Worm (Caenorhabditis elegans) whole organism, L3 larva: Measurements from ENCODE around the gene algn-1.

ENCODE experiments used
- R02D3.7 ChIP-seq: fragments of 150-350 bp; optimal IDR thresholded peaks from 2 replicates; lab custom pipeline; 2014; ENCODE audit warnings: missing biosample characterization, missing genetic modification characterization
- ZK546.5 ChIP-seq: sonication (generic microtip); optimal IDR thresholded peaks from 2 replicates; lab custom pipeline; 2017; ENCODE audit warnings: missing biosample characterization, missing genetic modification characterization
- aly-2 ChIP-seq: fragments of 150-350 bp; optimal IDR thresholded peaks from 2 replicates; lab custom pipeline; 2014; ENCODE audit warnings: missing biosample characterization, missing genetic modification characterization
- ama-1 ChIP-seq: fragments of 150-350 bp; optimal IDR thresholded peaks from 2 replicates; lab custom pipeline; 2018
- ceh-16 ChIP-seq: sonication (generic microtip); optimal IDR thresholded peaks from 2 replicates; lab custom pipeline; 2017; ENCODE audit warnings: missing biosample characterization, missing genetic modification characterization
- ceh-28 ChIP-seq: fragments of 150-350 bp; optimal IDR thresholded peaks from 2 replicates; lab custom pipeline; 2014; ENCODE audit warnings: missing biosample characterization, missing genetic modification reagents, missing genetic modification characterization
- ceh-82 ChIP-seq: fragments of 150-350 bp; optimal IDR thresholded peaks from 2 replicates; lab custom pipeline; 2014; ENCODE audit warnings: missing biosample characterization, missing genetic modification characterization
- ceh-9 ChIP-seq: sonication (generic microtip); optimal IDR thresholded peaks from 2 replicates; lab custom pipeline; 2018; ENCODE audit warnings: missing biosample characterization, missing genetic modification characterization
- egl-27 ChIP-seq: sonication (generic microtip); optimal IDR thresholded peaks from 4 replicates; lab custom pipeline; 2017; ENCODE audit warnings: missing biosample characterization, missing genetic modification reagents, missing genetic modification characterization
- elt-2 ChIP-seq: sonication (generic microtip); optimal IDR thresholded peaks from 2 replicates; lab custom pipeline; 2016; ENCODE audit warnings: missing genetic modification reagents, mild to moderate bottlenecking, missing genetic modification characterization, missing compliant biosample characterization
- eor-1 ChIP-seq, 2 experiments: fragments of 150-350 bp; optimal IDR thresholded peaks; 2 replicates each; lab custom pipeline; 2014 to 2018; ENCODE audit warnings: missing biosample characterization in 2 of 2, missing genetic modification characterization in 2 of 2
- fkh-10 ChIP-seq: sonication (generic microtip); optimal IDR thresholded peaks from 2 replicates; lab custom pipeline; 2017; ENCODE audit warnings: missing biosample characterization, missing genetic modification reagents, missing genetic modification characterization
- fkh-2 ChIP-seq: fragments of 150-350 bp; optimal IDR thresholded peaks from 2 replicates; lab custom pipeline; 2014; ENCODE audit warnings: missing biosample characterization, missing genetic modification reagents, missing genetic modification characterization
- fos-1 ChIP-seq: fragments of 150-350 bp; optimal IDR thresholded peaks from 2 replicates; lab custom pipeline; 2014; ENCODE audit warnings: missing biosample characterization, missing genetic modification characterization
- hmg-11 ChIP-seq: sonication (generic microtip); optimal IDR thresholded peaks from 2 replicates; lab custom pipeline; 2016; ENCODE audit warnings: missing genetic modification characterization, missing compliant biosample characterization
- jun-1 ChIP-seq: fragments of 150-350 bp; optimal IDR thresholded peaks from 2 replicates; lab custom pipeline; 2014; ENCODE audit warnings: missing biosample characterization, missing genetic modification reagents, missing genetic modification characterization
- lin-15B ChIP-seq: fragments of 150-350 bp; optimal IDR thresholded peaks from 2 replicates; lab custom pipeline; 2014; ENCODE audit warnings: missing biosample characterization, missing genetic modification characterization
- lsy-12 ChIP-seq: sonication (generic microtip); optimal IDR thresholded peaks from 2 replicates; lab custom pipeline; 2016; ENCODE audit warnings: mild to moderate bottlenecking, missing genetic modification characterization, missing compliant biosample characterization
- mdl-1 ChIP-seq: fragments of 150-350 bp; optimal IDR thresholded peaks from 2 replicates; lab custom pipeline; 2014; ENCODE audit warnings: missing biosample characterization, missing genetic modification characterization
- mml-1 ChIP-seq: fragments of 150-350 bp; sonication (generic microtip); optimal IDR thresholded peaks from 3 replicates; lab custom pipeline; 2014; ENCODE audit warnings: missing biosample characterization, missing genetic modification characterization
- nfya-1 ChIP-seq: sonication (generic microtip); optimal IDR thresholded peaks from 2 replicates; lab custom pipeline; 2017; ENCODE audit warnings: missing genetic modification characterization, mild to moderate bottlenecking, missing compliant biosample characterization, antibody characterized with exemption, moderate library complexity; ENCODE audit not compliant: insufficient read depth
- nhr-11 ChIP-seq: fragments of 150-350 bp; optimal IDR thresholded peaks from 2 replicates; lab custom pipeline; 2014; ENCODE audit warnings: missing biosample characterization, missing genetic modification characterization
- nhr-12 ChIP-seq: fragments of 150-350 bp; optimal IDR thresholded peaks from 2 replicates; lab custom pipeline; 2014; ENCODE audit warnings: missing biosample characterization, missing genetic modification characterization
- nhr-23 ChIP-seq: fragments of 150-350 bp; optimal IDR thresholded peaks from 2 replicates; lab custom pipeline; 2014; ENCODE audit warnings: missing biosample characterization, missing genetic modification reagents, missing genetic modification characterization
- nhr-237 ChIP-seq: fragments of 150-350 bp; optimal IDR thresholded peaks from 2 replicates; lab custom pipeline; 2014; ENCODE audit warnings: missing biosample characterization, missing genetic modification characterization
- nhr-25 ChIP-seq: sonication (generic microtip); optimal IDR thresholded peaks from 2 replicates; lab custom pipeline; 2017; ENCODE audit warnings: missing biosample characterization, missing genetic modification characterization
- nhr-43 ChIP-seq: sonication (generic microtip); optimal IDR thresholded peaks from 2 replicates; lab custom pipeline; 2016; ENCODE audit warnings: mild to moderate bottlenecking, missing genetic modification characterization, missing compliant biosample characterization; ENCODE audit not compliant: poor library complexity, severe bottlenecking
- nhr-67 ChIP-seq: fragments of 150-350 bp; optimal IDR thresholded peaks from 2 replicates; lab custom pipeline; 2014; ENCODE audit warnings: missing biosample characterization, missing genetic modification characterization
- pha-4 ChIP-seq: fragments of 150-350 bp; optimal IDR thresholded peaks from 2 replicates; lab custom pipeline; 2014; ENCODE audit warnings: missing biosample characterization, missing genetic modification reagents, missing genetic modification characterization
- pqm-1 ChIP-seq: fragments of 150-350 bp; optimal IDR thresholded peaks from 2 replicates; lab custom pipeline; 2017; ENCODE audit warnings: missing biosample characterization, missing genetic modification characterization, inconsistent platforms
- sea-2 ChIP-seq: fragments of 150-350 bp; sonication (generic microtip); optimal IDR thresholded peaks from 4 replicates; lab custom pipeline; 2014; ENCODE audit warnings: missing biosample characterization, missing genetic modification reagents, missing genetic modification characterization
- skn-1 ChIP-seq: fragments of 150-350 bp; optimal IDR thresholded peaks from 2 replicates; lab custom pipeline; 2014; ENCODE audit warnings: missing biosample characterization, missing genetic modification characterization
- snpc-4 ChIP-seq: fragments of 150-350 bp; optimal IDR thresholded peaks from 2 replicates; lab custom pipeline; 2014; ENCODE audit warnings: missing biosample characterization, missing genetic modification characterization
- tbx-2 ChIP-seq: sonication (generic microtip); optimal IDR thresholded peaks from 2 replicates; lab custom pipeline; 2016; ENCODE audit warnings: mild to moderate bottlenecking, missing genetic modification characterization, missing compliant biosample characterization
- unc-39 ChIP-seq: sonication (generic microtip); optimal IDR thresholded peaks from 4 replicates; lab custom pipeline; 2017; ENCODE audit warnings: missing biosample characterization, missing genetic modification characterization
- unc-62 ChIP-seq: fragments of 150-350 bp; sonication (generic microtip); optimal IDR thresholded peaks from 4 replicates; lab custom pipeline; 2014; ENCODE audit warnings: missing biosample characterization, missing genetic modification reagents, missing genetic modification characterization
- zag-1 ChIP-seq: fragments of 150-350 bp; optimal IDR thresholded peaks from 2 replicates; lab custom pipeline; 2014; ENCODE audit warnings: missing biosample characterization, missing genetic modification characterization
- ztf-4 ChIP-seq: fragments of 150-350 bp; optimal IDR thresholded peaks from 2 replicates; lab custom pipeline; 2014; ENCODE audit warnings: missing biosample characterization, missing genetic modification characterization

Gene algn-1

DNA sequence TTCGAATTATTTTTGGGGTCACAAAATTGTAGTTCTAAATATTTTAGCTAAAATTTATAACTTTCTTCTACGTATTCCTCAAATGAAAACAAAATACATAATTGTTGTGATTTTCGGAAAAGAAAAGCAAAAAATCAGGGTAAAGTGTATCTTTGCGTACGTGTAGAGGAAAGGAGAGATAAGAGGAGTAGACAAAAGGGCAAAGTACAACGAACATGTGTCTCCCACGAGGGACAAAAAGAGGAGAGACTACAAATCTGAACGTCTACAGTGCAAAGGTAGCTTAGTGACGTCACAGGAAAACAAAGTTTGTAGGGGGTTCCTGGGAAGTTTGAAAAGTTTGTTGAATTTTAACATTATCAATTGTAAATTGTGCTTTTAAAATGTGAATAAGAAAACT lies 12.4 kb upstream of the algn-1 start:
- TF ChIP-seq pqm-1, result peak; percentile 60
- TF ChIP-seq ceh-28 (tag; lab: Kevin White, UChicago), result peak; percentile 8
- TF ChIP-seq skn-1 (tag; lab: Kevin White, UChicago), result no peak
- peak; percentile 62 for TF ChIP-seq lsy-12 (tag; lab: Kevin White, UChicago)
- no peak for TF ChIP-seq R02D3.7
- TF ChIP-seq hmg-11 (tag; lab: Kevin White, UChicago), result peak; percentile 43
- peak; percentile 81 for TF ChIP-seq nhr-43
- TF ChIP-seq nhr-25 (tag; lab: Kevin White, UChicago), result peak; percentile 58
- TF ChIP-seq ceh-82 (tag; lab: Kevin White, UChicago), result no peak
- TF ChIP-seq tbx-2, result no peak
- TF ChIP-seq elt-2, result peak; percentile 80
- peak; percentile 9 for TF ChIP-seq jun-1 (tag; lab: Kevin White, UChicago)
- TF ChIP-seq nhr-23 (tag; lab: Kevin White, UChicago), result peak; percentile 57
- no peak for TF ChIP-seq ZK546.5 (tag; lab: Kevin White, UChicago)
- no peak for TF ChIP-seq eor-1 (tag; optimal IDR thresholded peaks at IDR 0.05; lab: Kevin White, UChicago)
- TF ChIP-seq nhr-11 (tag; lab: Kevin White, UChicago), result peak; percentile 40
- peak; percentile 32 for TF ChIP-seq snpc-4 (tag; lab: Kevin White, UChicago)
- TF ChIP-seq pha-4 (tag; lab: Kevin White, UChicago), result peak; percentile 56
- TF ChIP-seq unc-62 (GFP tag; lab: Kevin White, UChicago), result no peak
- TF ChIP-seq nfya-1, result peak; percentile 58
- TF ChIP-seq mdl-1 (tag; lab: Kevin White, UChicago), result peak; percentile 53

DNA sequence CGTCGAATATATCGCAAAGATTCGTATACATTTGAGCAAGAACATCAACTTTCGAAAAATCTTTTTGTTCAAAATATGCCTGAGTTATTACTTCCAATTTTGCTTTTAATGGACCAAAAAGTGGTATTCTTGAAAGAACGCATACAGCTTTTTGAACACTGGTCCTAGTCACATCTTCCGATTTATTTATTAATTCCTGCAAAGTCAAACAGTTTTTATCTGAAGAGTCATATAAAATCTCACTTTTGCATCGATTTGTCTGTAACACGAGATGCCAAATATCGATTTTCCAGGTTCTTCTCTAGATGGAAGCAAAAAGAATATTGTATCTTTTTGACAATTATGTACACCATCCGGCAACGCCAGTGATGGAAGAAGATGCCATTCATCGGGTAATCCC lies 10.1 kb upstream of the algn-1 start:
- TF ChIP-seq eor-1 (tag; optimal IDR thresholded peaks at IDR 0.05; lab: Kevin White, UChicago) (no peak), fkh-10 (GFP tag; lab: Kevin White, UChicago) (no peak), pha-4 (tag; lab: Kevin White, UChicago) (no peak), mdl-1 (tag; lab: Kevin White, UChicago) (no peak), lsy-12 (tag; lab: Kevin White, UChicago) (no peak), skn-1 (tag; lab: Kevin White, UChicago) (no peak), ZK546.5 (tag; lab: Kevin White, UChicago) (no peak), ceh-16 (no peak), unc-39 (tag; lab: Kevin White, UChicago) (no peak), aly-2 (tag; lab: Kevin White, UChicago) (no peak), ama-1 (lab: Kevin White, UChicago) (no peak), ceh-9 (tag; lab: Kevin White, UChicago) (no peak), sea-2 (no peak), fkh-2 (no peak), fos-1 (no peak), nhr-25 (tag; lab: Kevin White, UChicago) (no peak), lin-15B (tag; lab: Kevin White, UChicago) (no peak), nhr-12 (no peak), R02D3.7 (no peak)

DNA sequence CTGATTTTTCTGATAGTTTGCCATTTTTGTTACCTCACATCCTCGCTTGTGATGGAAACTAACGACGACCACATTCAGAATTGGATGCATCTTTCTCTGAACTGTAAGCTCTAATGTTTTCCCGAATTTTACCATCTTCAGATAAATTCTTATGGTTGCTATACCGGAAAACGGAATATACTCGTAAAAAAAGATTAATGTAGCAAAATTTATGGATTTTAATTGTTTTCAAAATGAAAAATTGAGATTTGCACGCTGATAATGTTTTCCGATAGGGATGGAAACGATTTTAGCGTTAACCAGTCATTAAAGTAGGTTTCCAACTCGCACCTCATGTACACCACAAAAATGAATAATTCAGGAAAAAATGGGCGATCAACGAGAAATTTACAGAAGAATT lies 9.3 kb upstream of the algn-1 start, which contains the start of gene T26A5.6:
TSS of gene T26A5.6 (minus strand) at position 101 of the 400 bp plus-strand sequence.
- TF ChIP-seq ceh-16 (no peak), nhr-67 (tag; lab: Kevin White, UChicago) (no peak), ceh-82 (tag; lab: Kevin White, UChicago) (no peak), ceh-28 (tag; lab: Kevin White, UChicago) (no peak), nhr-11 (tag; lab: Kevin White, UChicago) (no peak), zag-1 (tag; lab: Kevin White, UChicago) (no peak), nfya-1 (no peak), mml-1 (tag; lab: Kevin White, UChicago) (no peak), ztf-4 (tag; lab: Kevin White, UChicago) (no peak), unc-62 (GFP tag; lab: Kevin White, UChicago) (no peak), fos-1 (no peak)

DNA sequence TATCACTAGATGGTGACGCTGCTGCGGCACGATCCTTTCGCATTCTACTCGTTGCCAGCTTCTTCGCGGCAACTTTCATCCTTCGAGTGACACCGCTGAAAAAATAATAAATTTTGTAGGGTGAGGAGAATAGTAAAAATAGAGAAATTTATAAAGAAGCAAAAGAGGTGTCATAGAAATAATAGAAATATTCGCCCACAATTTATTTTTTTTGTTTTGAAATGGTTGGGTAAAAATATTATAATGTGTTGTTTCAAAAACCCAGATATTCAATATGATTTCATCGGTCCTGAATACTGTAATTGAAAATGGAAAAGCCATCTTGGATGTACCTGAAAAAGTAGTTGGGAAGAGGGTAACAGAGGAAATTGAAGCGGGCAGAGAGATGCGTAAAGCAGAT lies 7.6 kb upstream of the algn-1 start, which contains the start of gene set-1:
TSS of gene set-1 (minus strand) at position 101 of the 400 bp plus-strand sequence.
- TF ChIP-seq egl-27 (tag; lab: Kevin White, UChicago) (no peak), ceh-28 (tag; lab: Kevin White, UChicago) (no peak), R02D3.7 (no peak), nhr-43 (no peak), jun-1 (tag; lab: Kevin White, UChicago) (no peak), nhr-237 (tag; lab: Kevin White, UChicago) (no peak), elt-2 (no peak)
